Fruit fly (Drosophila melanogaster) whole organism, embryonic: ENCODE measurements around the gene haf.

ENCODE experiments used
- Bdp1 ChIP-seq: fragments of 200-800 bp; sonication (Bioruptor generic); optimal IDR thresholded peaks from 3 replicates; lab custom pipeline; 2016; ENCODE audit warnings: missing biosample characterization, missing genetic modification characterization
- CG12071 ChIP-seq: fragments of 200-800 bp; sonication (Bioruptor generic); optimal IDR thresholded peaks from 3 replicates; lab custom pipeline; 2018; ENCODE audit warnings: missing biosample characterization, mild to moderate bottlenecking, missing genetic modification characterization
- CG12155 ChIP-seq: fragments of 200-800 bp; sonication (Bioruptor generic); optimal IDR thresholded peaks from 3 replicates; lab custom pipeline; 2016; ENCODE audit warnings: missing biosample characterization, missing genetic modification characterization
- CG12391 ChIP-seq: fragments of 200-800 bp; sonication (Bioruptor generic); optimal IDR thresholded peaks from 3 replicates; lab custom pipeline; 2018; ENCODE audit warnings: missing biosample characterization, mild to moderate bottlenecking, missing genetic modification characterization, moderate library complexity
- CG12942 ChIP-seq: fragments of 200-800 bp; sonication (Bioruptor generic); optimal IDR thresholded peaks from 3 replicates; lab custom pipeline; 2016; ENCODE audit warnings: missing biosample characterization, missing genetic modification characterization
- CG13424 ChIP-seq: fragments of 200-800 bp; sonication (Bioruptor generic); optimal IDR thresholded peaks from 2 replicates; lab custom pipeline; 2019; ENCODE audit warnings: missing biosample characterization, mild to moderate bottlenecking, missing genetic modification characterization, moderate library complexity
- CG14050 ChIP-seq: fragments of 200-800 bp; sonication (Bioruptor generic); IDR thresholded peaks from 3 replicates; pipeline ENCODE4 v1.3.6; 2022; ENCODE audit warnings: missing biosample characterization, missing genetic modification characterization
- CG14965 ChIP-seq: fragments of 200-800 bp; sonication (Bioruptor generic); optimal IDR thresholded peaks from 2 replicates; lab custom pipeline; 2016; ENCODE audit warnings: missing biosample characterization, missing genetic modification characterization, borderline replicate concordance
- CG15011 ChIP-seq: fragments of 200-800 bp; sonication (Bioruptor generic); optimal IDR thresholded peaks from 3 replicates; lab custom pipeline; 2018; ENCODE audit warnings: missing biosample characterization, mild to moderate bottlenecking, missing genetic modification characterization
- CG15073 ChIP-seq: fragments of 200-800 bp; sonication (Bioruptor generic); optimal IDR thresholded peaks from 2 replicates; lab custom pipeline; 2016; ENCODE audit warnings: missing biosample characterization, missing genetic modification characterization
- CG15696 ChIP-seq: fragments of 200-800 bp; sonication (Bioruptor generic); optimal IDR thresholded peaks from 2 replicates; lab custom pipeline; 2019; ENCODE audit warnings: missing biosample characterization, mild to moderate bottlenecking, missing genetic modification characterization, moderate library complexity
- CG1603 ChIP-seq: fragments of 200-800 bp; sonication (Bioruptor generic); optimal IDR thresholded peaks from 2 replicates; lab custom pipeline; 2019; ENCODE audit warnings: missing biosample characterization, mild to moderate bottlenecking, missing genetic modification characterization, moderate library complexity
- CG30431 ChIP-seq: fragments of 200-800 bp; sonication (Bioruptor generic); optimal IDR thresholded peaks from 2 replicates; lab custom pipeline; 2017; ENCODE audit warnings: missing biosample characterization, missing genetic modification characterization
- CG31365 ChIP-seq: fragments of 200-800 bp; sonication (Bioruptor generic); optimal IDR thresholded peaks from 2 replicates; lab custom pipeline; 2018; ENCODE audit warnings: missing biosample characterization, mild to moderate bottlenecking, missing genetic modification characterization
- CG32532 ChIP-seq: fragments of 200-800 bp; sonication (Bioruptor generic); IDR thresholded peaks from 2 replicates; pipeline ENCODE4 v1.3.6; 2022; ENCODE audit warnings: missing biosample characterization, missing genetic modification characterization
- CG34224 ChIP-seq: fragments of 200-800 bp; sonication (Bioruptor generic); IDR thresholded peaks from 3 replicates; pipeline ENCODE4 v1.3.6; 2022; ENCODE audit warnings: missing biosample characterization, missing genetic modification characterization; ENCODE audit not compliant: partially characterized antibody
- CG34376 ChIP-seq: fragments of 200-800 bp; sonication (Bioruptor generic); optimal IDR thresholded peaks from 2 replicates; lab custom pipeline; 2018; ENCODE audit warnings: missing biosample characterization, mild to moderate bottlenecking, missing genetic modification characterization
- CG4424 ChIP-seq: fragments of 200-800 bp; sonication (Bioruptor generic); optimal IDR thresholded peaks from 3 replicates; lab custom pipeline; 2016; ENCODE audit warnings: missing biosample characterization, missing genetic modification characterization
- CG7963 ChIP-seq: fragments of 200-800 bp; sonication (Bioruptor generic); IDR thresholded peaks from 3 replicates; pipeline ENCODE4 v1.3.6; 2022; ENCODE audit warnings: missing biosample characterization, missing genetic modification characterization; ENCODE audit not compliant: partially characterized antibody
- CG8281 ChIP-seq: fragments of 200-800 bp; sonication (Bioruptor generic); optimal IDR thresholded peaks from 2 replicates; lab custom pipeline; 2018; ENCODE audit warnings: missing biosample characterization, mild to moderate bottlenecking, missing genetic modification characterization, moderate library complexity
- CG8944 ChIP-seq: fragments of 200-800 bp; sonication (Bioruptor generic); optimal IDR thresholded peaks from 3 replicates; lab custom pipeline; 2016; ENCODE audit warnings: missing biosample characterization, missing genetic modification characterization
- Dfd ChIP-seq, 2 experiments: fragments of >200 bp; optimal IDR thresholded peaks; 2 replicates each; lab custom pipeline; 2017; ENCODE audit warnings: missing biosample characterization in 2 of 2, missing genetic modification characterization in 2 of 2
- Dip3 ChIP-seq: fragments of 200-800 bp; sonication (Bioruptor generic); optimal IDR thresholded peaks from 3 replicates; lab custom pipeline; 2016; ENCODE audit warnings: missing biosample characterization, missing genetic modification characterization
- Ets65A ChIP-seq: fragments of 200-800 bp; sonication (Bioruptor generic); peaks from one replicate; lab custom pipeline; 2016; ENCODE audit warnings: missing biosample characterization, missing genetic modification characterization
- Gsc ChIP-seq: fragments of 200-800 bp; sonication (Bioruptor generic); IDR thresholded peaks from 2 replicates; pipeline ENCODE4 v1.3.6; 2022; ENCODE audit warnings: missing biosample characterization, missing genetic modification characterization
- HLH3B ChIP-seq: fragments of 200-800 bp; sonication (Bioruptor generic); IDR thresholded peaks from 2 replicates; pipeline ENCODE4 v1.3.6; 2022; ENCODE audit warnings: missing biosample characterization, missing genetic modification characterization
- Hr3 ChIP-seq: fragments of 200-800 bp; sonication (Bioruptor generic); optimal IDR thresholded peaks from 3 replicates; lab custom pipeline; 2016; ENCODE audit warnings: missing biosample characterization, missing genetic modification characterization
- Hr78 ChIP-seq, 2 experiments: fragments of 200-800 bp in 1 of 2; fragments of >200 bp in 1 of 2; sonication (Bioruptor generic) in 1 of 2; optimal IDR thresholded peaks; 2 replicates each; lab custom pipeline; 2017 to 2019; ENCODE audit warnings: missing biosample characterization in 2 of 2, missing genetic modification characterization in 2 of 2, mild to moderate bottlenecking in 1 of 2, moderate library complexity in 1 of 2
- MBD-R2 ChIP-seq: fragments of 200-800 bp; sonication (Bioruptor generic); IDR thresholded peaks from 2 replicates; pipeline ENCODE4 v1.3.6; 2022; ENCODE audit warnings: missing biosample characterization, missing genetic modification characterization
- Oaz ChIP-seq: fragments of 200-800 bp; sonication (Bioruptor generic); IDR thresholded peaks from 2 replicates; pipeline ENCODE4 v1.3.6; 2022; ENCODE audit warnings: missing biosample characterization, missing genetic modification characterization
- Six4 ChIP-seq: fragments of 200-800 bp; sonication (Bioruptor generic); optimal IDR thresholded peaks from 2 replicates; lab custom pipeline; 2016; ENCODE audit warnings: missing biosample characterization, missing genetic modification characterization
- Tbp ChIP-seq: fragments of >200 bp; optimal IDR thresholded peaks from 2 replicates; lab custom pipeline; 2018; ENCODE audit warnings: missing biosample characterization, missing genetic modification characterization
- Usf ChIP-seq: fragments of 200-800 bp; sonication (Bioruptor generic); optimal IDR thresholded peaks from 2 replicates; lab custom pipeline; 2017; ENCODE audit warnings: missing genotype, missing biosample characterization, missing genetic modification characterization
- ac ChIP-seq: fragments of 200-800 bp; sonication (Bioruptor generic); optimal IDR thresholded peaks from 3 replicates; lab custom pipeline; 2017; ENCODE audit warnings: missing biosample characterization, mild to moderate bottlenecking, missing genetic modification characterization
- ap ChIP-seq: fragments of 200-800 bp; sonication (Bioruptor generic); IDR thresholded peaks from 2 replicates; pipeline ENCODE4 v1.3.6; 2022; ENCODE audit warnings: missing biosample characterization, missing genetic modification characterization
- ara ChIP-seq: fragments of 200-800 bp; sonication (Bioruptor generic); IDR thresholded peaks from 2 replicates; pipeline ENCODE4 v1.3.6; 2022; ENCODE audit warnings: missing biosample characterization, missing genetic modification characterization
- ash1 ChIP-seq: fragments of 200-800 bp; sonication (Bioruptor generic); optimal IDR thresholded peaks from 2 replicates; lab custom pipeline; 2018; ENCODE audit warnings: missing biosample characterization, mild to moderate bottlenecking, missing genetic modification characterization
- ato ChIP-seq: fragments of 200-800 bp; sonication (Bioruptor generic); IDR thresholded peaks from 2 replicates; pipeline ENCODE4 v1.3.6; 2022; ENCODE audit warnings: missing biosample characterization, missing genetic modification characterization; ENCODE audit not compliant: partially characterized antibody
- bab2 ChIP-seq: fragments of 200-800 bp; sonication (Bioruptor generic); optimal IDR thresholded peaks from 2 replicates; lab custom pipeline; 2016; ENCODE audit warnings: missing biosample characterization, missing genetic modification characterization
- fd64A ChIP-seq: fragments of 200-800 bp; sonication (Bioruptor generic); optimal IDR thresholded peaks from 3 replicates; lab custom pipeline; 2018; ENCODE audit warnings: missing biosample characterization, mild to moderate bottlenecking, missing genetic modification characterization
- insv ChIP-seq, 2 experiments: fragments of 200-800 bp; sonication (Bioruptor generic); optimal IDR thresholded peaks; 3 replicates each; lab custom pipeline; 2016 to 2018; ENCODE audit warnings: missing biosample characterization in 2 of 2, missing genetic modification characterization in 2 of 2
- jumu ChIP-seq: fragments of 200-800 bp; sonication (Bioruptor generic); optimal IDR thresholded peaks from 3 replicates; lab custom pipeline; 2016; ENCODE audit warnings: missing biosample characterization, missing genetic modification characterization
- ken ChIP-seq: fragments of 200-800 bp; sonication (Bioruptor generic); IDR thresholded peaks from 3 replicates; pipeline ENCODE4 v1.3.6; 2022; ENCODE audit warnings: missing biosample characterization, missing genetic modification characterization
- lilli ChIP-seq: fragments of 200-800 bp; sonication (Bioruptor generic); optimal IDR thresholded peaks from 3 replicates; lab custom pipeline; 2016; ENCODE audit warnings: missing biosample characterization, missing genetic modification characterization
- luna ChIP-seq: fragments of 200-800 bp; sonication (Bioruptor generic); optimal IDR thresholded peaks from 2 replicates; lab custom pipeline; 2016; ENCODE audit warnings: missing biosample characterization, missing genetic modification characterization
- pho ChIP-seq: fragments of 200-800 bp; sonication (Bioruptor generic); optimal IDR thresholded peaks from 2 replicates; lab custom pipeline; 2016; ENCODE audit warnings: missing biosample characterization, missing genetic modification characterization
- ranshi ChIP-seq: fragments of 200-800 bp; sonication (Bioruptor generic); IDR thresholded peaks from 2 replicates; pipeline ENCODE4 v1.3.6; 2022; ENCODE audit warnings: missing biosample characterization, missing genetic modification characterization
- ssp ChIP-seq: fragments of 200-800 bp; sonication (Bioruptor generic); IDR thresholded peaks from 2 replicates; pipeline ENCODE4 v1.3.6; 2022; ENCODE audit warnings: missing biosample characterization, missing genetic modification characterization
- tin ChIP-seq: fragments of 200-800 bp; sonication (Bioruptor generic); optimal IDR thresholded peaks from 3 replicates; lab custom pipeline; 2016; ENCODE audit warnings: missing biosample characterization, missing genetic modification characterization
- wor ChIP-seq: fragments of 200-800 bp; sonication (Bioruptor generic); IDR thresholded peaks from 2 replicates; pipeline ENCODE4 v1.3.6; 2022; ENCODE audit warnings: missing biosample characterization, missing genetic modification characterization
- zf30C ChIP-seq: fragments of 200-800 bp; sonication (Bioruptor generic); optimal IDR thresholded peaks from 3 replicates; lab custom pipeline; 2018; ENCODE audit warnings: missing biosample characterization, mild to moderate bottlenecking, missing genetic modification characterization

haf gene

dm6 chr2L:1615753-1616152 is 60.8 kb downstream of the haf start (continued):
- TF ChIP-seq ato (no peak), CG12391 (tag; lab: Kevin White, UChicago) (peak; percentile 67), Dfd (GFP tag; optimal IDR thresholded peaks at IDR 0.05; lab: Kevin White, UChicago) (no peak), ssp (GFP tag; lab: Robert Waterston, UW) (peak; percentile 55), Dip3 (GFP tag; lab: Kevin White, UChicago) (peak; percentile 5), Ets65A (GFP tag; lab: Kevin White, UChicago) (peak; percentile 88), Tbp (GFP tag; lab: Kevin White, UChicago) (no peak), Hr78 (GFP tag; optimal IDR thresholded peaks at IDR 0.05; lab: Kevin White, UChicago) (no peak), Six4 (GFP tag; lab: Kevin White, UChicago) (peak; percentile 36), CG12942 (peak; percentile 9), bab2 (peak; percentile 65), CG1603 (tag; lab: Kevin White, UChicago) (peak; percentile 77), CG30431 (GFP tag; lab: Kevin White, UChicago) (no peak), CG8944 (GFP tag; lab: Kevin White, UChicago) (peak; percentile 44), Oaz (GFP tag; lab: Robert Waterston, UW) (no peak), MBD-R2 (peak; percentile 40; the same call in 1 of the 2 replicates), CG14965 (no peak), ken (peak; percentile 43; the same call in 1 of the 3 replicates), wor (no peak; the same call in 1 of the 2 replicates), CG4424 (peak; percentile 70), jumu (GFP tag; lab: Kevin White, UChicago) (peak; percentile 60), CG31365 (tag; lab: Kevin White, UChicago) (peak; percentile 23), luna (no peak), fd64A (GFP tag; lab: Kevin White, UChicago) (no peak), CG15073 (GFP tag; lab: Kevin White, UChicago) (no peak), CG13424 (tag; lab: Kevin White, UChicago) (peak; percentile 63), HLH3B (GFP tag; lab: Robert Waterston, UW) (peak; percentile 80), CG7963 (no peak), CG12155 (GFP tag; lab: Kevin White, UChicago) (peak; percentile 41), CG14050 (GFP tag; lab: Robert Waterston, UW) (peak; percentile 50; the same call in 1 of the 3 replicates), Bdp1 (GFP tag; lab: Kevin White, UChicago) (peak; percentile 16), CG15011 (GFP tag; lab: Kevin White, UChicago) (peak; percentile 22), pho (GFP tag; lab: Kevin White, UChicago) (peak; percentile 40), CG34224 (no peak), CG8281 (peak; percentile 20), Usf (no peak), CG34376 (GFP tag; lab: Kevin White, UChicago) (no peak), ranshi (peak; percentile 65), insv (GFP tag; optimal IDR thresholded peaks at IDR 0.05; lab: Kevin White, UChicago) (no peak), tin (peak; percentile 65), Hr3 (GFP tag; lab: Kevin White, UChicago) (peak; percentile 56), ac (no peak), ap (GFP tag; lab: Robert Waterston, UW) (peak; percentile 32; the same call in 1 of the 2 replicates), ara (GFP tag; lab: Robert Waterston, UW) (peak; percentile 52; the same call in 1 of the 2 replicates), CG12071 (peak; percentile 49), Gsc (GFP tag; lab: Robert Waterston, UW) (0 out of 2 replicates have a peak, but pooled peaks have one; percentile 18), zf30C (GFP tag; lab: Kevin White, UChicago) (no peak), ash1 (GFP tag; lab: Kevin White, UChicago) (no peak), CG15696 (no peak), lilli (GFP tag; lab: Kevin White, UChicago) (peak; percentile 64), CG32532 (GFP tag; lab: Robert Waterston, UW) (peak; percentile 61; the same call in 1 of the 2 replicates)
